Fruit fly (Drosophila melanogaster): Measurements from ENCODE around the gene MED6.

The MED6 gene

dm6 chr3R:9747272-9747874, 21.4 kb downstream of the MED6 start, which contains the start of gene CG12948 (continued):
- TF ChIP-seq CG13287 (GFP tag; IDR thresholded peaks at IDR 0.05; ENCODE audit: partially characterized antibody) = peak; percentile 96
- TF ChIP-seq esg (GFP tag; conservative IDR thresholded peaks at IDR 0.05) = peak; percentile 42
- no peak for TF ChIP-seq en (GFP tag; optimal IDR thresholded peaks at IDR 0.05)
- peak; percentile 8 for TF ChIP-seq CG8290 (GFP tag; optimal IDR thresholded peaks at IDR 0.05)
- TF ChIP-seq CG8290 (tag; optimal IDR thresholded peaks at IDR 0.05) = no peak
- peak; percentile 44; the same call in 1 of the 3 replicates for TF ChIP-seq CG11560 (tag; IDR thresholded peaks at IDR 0.05)
- no peak for TF ChIP-seq crol (GFP tag; IDR thresholded peaks at IDR 0.05)

dm6 chr3R:9746267-9746666, 22.5 kb downstream of the MED6 start, which contains the start of gene CG34409:
Gene CG34409 (minus strand): TSS chr3R:9746367.
- TF ChIP-seq Atf6 (GFP tag; IDR thresholded peaks at IDR 0.05) = no peak
- TF ChIP-seq Pdp1 (GFP tag; optimal IDR thresholded peaks at IDR 0.05) = peak in 1 of 2 experiments; percentile 40
- TF ChIP-seq CG30020 (tag; optimal IDR thresholded peaks at IDR 0.05) = no peak

- TF ChIP-seq cad (GFP tag; optimal IDR thresholded peaks at IDR 0.05) = peak; percentile 53
- TF ChIP-seq slp2 (GFP tag; optimal IDR thresholded peaks at IDR 0.05) = no peak
- TF ChIP-seq sna (GFP tag; IDR thresholded peaks at IDR 0.05; ENCODE audit: partially characterized antibody) = no peak
- no peak for TF ChIP-seq tup (GFP tag; optimal IDR thresholded peaks at IDR 0.05)
- TF ChIP-seq HmgZ (tag; optimal IDR thresholded peaks at IDR 0.05) = no peak
- TF ChIP-seq ERR (GFP tag; optimal IDR thresholded peaks at IDR 0.05) = no peak
- no peak for TF ChIP-seq CG8478 (optimal IDR thresholded peaks at IDR 0.05)
- TF ChIP-seq CG8359 (GFP tag; optimal IDR thresholded peaks at IDR 0.05; ENCODE audit: borderline replicate concordance) = no peak
- TF ChIP-seq chinmo (GFP tag; IDR thresholded peaks at IDR 0.05; ENCODE audit: partially characterized antibody) = 0 out of 4 replicates have a peak, but pooled peaks have one; percentile 5
- TF ChIP-seq rib (GFP tag; IDR thresholded peaks at IDR 0.05) = no peak
- TF ChIP-seq B-H2 (GFP tag; optimal IDR thresholded peaks at IDR 0.05) = no peak
- TF ChIP-seq CG10147 (GFP tag; optimal IDR thresholded peaks at IDR 0.05) = no peak
- TF ChIP-seq sd (tag; optimal IDR thresholded peaks at IDR 0.05) = peak; percentile 1
Observed at dm6 chr3R:9745442-9745841, 23.3 kb downstream of the MED6 start.

dm6 chr3R:9743995-9744394, 24.8 kb downstream of the MED6 start:
- TF ChIP-seq CG18476 (GFP tag; optimal IDR thresholded peaks at IDR 0.05) (no peak), CG3281 (GFP tag; optimal IDR thresholded peaks at IDR 0.05) (no peak), peb (GFP tag; IDR thresholded peaks at IDR 0.05) (no peak), Ets65A (GFP tag) (peak; percentile 55), cas (GFP tag; IDR thresholded peaks at IDR 0.05) (no peak), CG34422 (GFP tag; IDR thresholded peaks at IDR 0.05) (0 out of 3 replicates have a peak, but pooled peaks have one; percentile 33), D (optimal IDR thresholded peaks at IDR 0.05) (no peak), D (GFP tag; optimal IDR thresholded peaks at IDR 0.05) (no peak)

dm6 chr3R:9743217-9743616, 25.6 kb downstream of the MED6 start, which contains the start of gene CG31415:
Gene CG31415 (plus strand): TSS chr3R:9743517.
- TF ChIP-seq sens (GFP tag) = peak; percentile 62
- TF ChIP-seq Med (GFP tag) = peak; percentile 22
- no peak for TF ChIP-seq CG10366 (GFP tag; IDR thresholded peaks at IDR 0.05)
